Worm (Caenorhabditis elegans) whole organism, L2 larva: ENCODE measurements around the gene raga-1.
A peak's percentile ranks its signal among the peaks of the same experiment; 100 is the strongest.

Experiments
- C34F6.9 ChIP-seq: fragments of 150-350 bp; optimal IDR thresholded peaks from 2 replicates; lab custom pipeline; 2014; ENCODE audit warnings: missing biosample characterization, missing genetic modification characterization
- F13H6.1 ChIP-seq: sonication (generic microtip); optimal IDR thresholded peaks from 2 replicates; lab custom pipeline; 2016; ENCODE audit warnings: missing genetic modification characterization, missing compliant biosample characterization
- R02D3.7 ChIP-seq: fragments of 150-350 bp; optimal IDR thresholded peaks from 2 replicates; lab custom pipeline; 2014; ENCODE audit warnings: missing biosample characterization, missing genetic modification characterization
- Y55F3AM.14 ChIP-seq: fragments of 200-800 bp; sonication (Bioruptor generic); optimal IDR thresholded peaks from 2 replicates; lab custom pipeline; 2018; ENCODE audit warnings: mild to moderate bottlenecking, missing genetic modification characterization, missing compliant biosample characterization
- ZK546.5 ChIP-seq: sonication (generic microtip); optimal IDR thresholded peaks from 2 replicates; lab custom pipeline; 2017; ENCODE audit warnings: missing biosample characterization, missing genetic modification characterization
- aly-2 ChIP-seq: fragments of 150-350 bp; optimal IDR thresholded peaks from 2 replicates; lab custom pipeline; 2014; ENCODE audit warnings: missing biosample characterization, missing genetic modification characterization
- ama-1 ChIP-seq: fragments of 150-350 bp; optimal IDR thresholded peaks from 2 replicates; lab custom pipeline; 2018; ENCODE audit warnings: inconsistent platforms
- blmp-1 ChIP-seq: sonication (generic microtip); optimal IDR thresholded peaks from 2 replicates; lab custom pipeline; 2017; ENCODE audit warnings: missing genetic modification characterization, mild to moderate bottlenecking, missing compliant biosample characterization, antibody characterized with exemption, moderate library complexity; ENCODE audit not compliant: insufficient read depth
- ceh-16 ChIP-seq: fragments of 150-350 bp; optimal IDR thresholded peaks from 2 replicates; lab custom pipeline; 2014; ENCODE audit warnings: missing biosample characterization, missing genetic modification characterization
- ceh-82 ChIP-seq: fragments of 150-350 bp; optimal IDR thresholded peaks from 2 replicates; lab custom pipeline; 2014; ENCODE audit warnings: missing biosample characterization, missing genetic modification characterization
- crh-2 ChIP-seq: sonication (generic microtip); optimal IDR thresholded peaks from 2 replicates; lab custom pipeline; 2017; ENCODE audit warnings: missing biosample characterization, missing genetic modification characterization
- dmd-4 ChIP-seq: sonication (generic microtip); optimal IDR thresholded peaks from 2 replicates; lab custom pipeline; 2017; ENCODE audit warnings: missing biosample characterization, missing genetic modification characterization
- egl-27 ChIP-seq: sonication (generic microtip); optimal IDR thresholded peaks from 3 replicates; lab custom pipeline; 2017; ENCODE audit warnings: missing biosample characterization, missing genetic modification reagents, missing genetic modification characterization
- elt-1 ChIP-seq: fragments of 150-350 bp; optimal IDR thresholded peaks from 2 replicates; lab custom pipeline; 2014; ENCODE audit warnings: missing biosample characterization, missing genetic modification characterization
- fos-1 ChIP-seq: fragments of 150-350 bp; optimal IDR thresholded peaks from 2 replicates; lab custom pipeline; 2014; ENCODE audit warnings: missing biosample characterization, missing genetic modification characterization
- gmeb-1 ChIP-seq: fragments of 150-350 bp; optimal IDR thresholded peaks from 2 replicates; lab custom pipeline; 2014; ENCODE audit warnings: missing biosample characterization, missing genetic modification characterization
- lin-11 ChIP-seq: fragments of 150-350 bp; sonication (generic microtip); optimal IDR thresholded peaks from 2 replicates; lab custom pipeline; 2014; ENCODE audit warnings: missing biosample characterization, missing genetic modification characterization, inconsistent platforms, mixed read lengths
- lin-13 ChIP-seq: fragments of 150-350 bp; optimal IDR thresholded peaks from 2 replicates; lab custom pipeline; 2014; ENCODE audit warnings: missing biosample characterization, missing genetic modification reagents, missing genetic modification characterization
- lsy-2 ChIP-seq, 2 experiments: fragments of 150-350 bp in 1 of 2; sonication (generic microtip) in 1 of 2; optimal IDR thresholded peaks; 2 replicates each; lab custom pipeline; 2014 to 2017; ENCODE audit warnings: missing biosample characterization in 2 of 2, missing genetic modification characterization in 2 of 2
- mab-5 ChIP-seq: fragments of 150-350 bp; optimal IDR thresholded peaks from 2 replicates; lab custom pipeline; 2014; ENCODE audit warnings: missing biosample characterization, missing genetic modification characterization
- mbf-1 ChIP-seq: sonication (generic microtip); optimal IDR thresholded peaks from 2 replicates; lab custom pipeline; 2017; ENCODE audit warnings: missing biosample characterization, missing genetic modification characterization
- mdl-1 ChIP-seq, 2 experiments: fragments of 150-350 bp in 1 of 2; sonication (generic microtip) in 1 of 2; optimal IDR thresholded peaks; 2 replicates each; lab custom pipeline; 2017; ENCODE audit warnings: missing biosample characterization in 2 of 2, missing genetic modification characterization in 2 of 2
- nhr-10 ChIP-seq: sonication (generic microtip); optimal IDR thresholded peaks from 2 replicates; lab custom pipeline; 2017; ENCODE audit warnings: missing biosample characterization, missing genetic modification characterization
- nhr-11 ChIP-seq: fragments of 150-350 bp; optimal IDR thresholded peaks from 2 replicates; lab custom pipeline; 2014; ENCODE audit warnings: missing biosample characterization, missing genetic modification characterization
- nhr-12 ChIP-seq: fragments of 150-350 bp; optimal IDR thresholded peaks from 2 replicates; lab custom pipeline; 2014; ENCODE audit warnings: missing biosample characterization, missing genetic modification characterization
- nhr-129 ChIP-seq: fragments of 150-350 bp; optimal IDR thresholded peaks from 2 replicates; lab custom pipeline; 2014; ENCODE audit warnings: missing biosample characterization, missing genetic modification characterization
- nhr-21 ChIP-seq: fragments of 150-350 bp; optimal IDR thresholded peaks from 2 replicates; lab custom pipeline; 2014; ENCODE audit warnings: missing biosample characterization, missing genetic modification characterization
- nhr-237 ChIP-seq: fragments of 150-350 bp; optimal IDR thresholded peaks from 2 replicates; lab custom pipeline; 2014; ENCODE audit warnings: missing biosample characterization, missing genetic modification characterization
- nhr-25 ChIP-seq: fragments of 150-350 bp; sonication (generic microtip); optimal IDR thresholded peaks from 3 replicates; lab custom pipeline; 2014; ENCODE audit warnings: missing biosample characterization, missing genetic modification characterization
- nhr-77 ChIP-seq: fragments of 150-350 bp; optimal IDR thresholded peaks from 2 replicates; lab custom pipeline; 2014; ENCODE audit warnings: missing biosample characterization, missing genetic modification characterization
- peb-1 ChIP-seq: fragments of 150-350 bp; optimal IDR thresholded peaks from 2 replicates; lab custom pipeline; 2014; ENCODE audit warnings: missing biosample characterization, missing genetic modification characterization
- sem-4 ChIP-seq: fragments of 150-350 bp; optimal IDR thresholded peaks from 2 replicates; lab custom pipeline; 2014; ENCODE audit warnings: missing biosample characterization, missing genetic modification reagents, missing genetic modification characterization
- skn-1 ChIP-seq: sonication (generic microtip); optimal IDR thresholded peaks from 2 replicates; lab custom pipeline; 2017; ENCODE audit warnings: missing biosample characterization, missing genetic modification characterization
- sma-3 ChIP-seq: sonication (generic microtip); optimal IDR thresholded peaks from 2 replicates; lab custom pipeline; 2016; ENCODE audit warnings: missing genetic modification reagents, missing genetic modification characterization, missing compliant biosample characterization
- sma-9 ChIP-seq, 2 experiments: fragments of 150-350 bp in 1 of 2; sonication (generic microtip) in 1 of 2; optimal IDR thresholded peaks; 2 replicates each; lab custom pipeline; 2014 to 2016; ENCODE audit warnings: missing genetic modification characterization in 2 of 2, mild to moderate bottlenecking in 1 of 2, missing biosample characterization in 1 of 2, missing compliant biosample characterization in 1 of 2, missing genetic modification reagents in 1 of 2, moderate library complexity in 1 of 2
- snpc-4 ChIP-seq: fragments of 150-350 bp; optimal IDR thresholded peaks from 2 replicates; lab custom pipeline; 2014; ENCODE audit warnings: missing biosample characterization, missing genetic modification characterization
- unc-39 ChIP-seq: fragments of 150-350 bp; optimal IDR thresholded peaks from 2 replicates; lab custom pipeline; 2014; ENCODE audit warnings: missing biosample characterization, missing genetic modification characterization
- unc-55 ChIP-seq: fragments of 150-350 bp; sonication (generic microtip); optimal IDR thresholded peaks from 3 replicates; lab custom pipeline; 2014; ENCODE audit warnings: missing biosample characterization, missing genetic modification reagents, missing genetic modification characterization
- zag-1 ChIP-seq: fragments of 150-350 bp; optimal IDR thresholded peaks from 2 replicates; lab custom pipeline; 2014; ENCODE audit warnings: missing biosample characterization, missing genetic modification characterization
- ztf-1 ChIP-seq: fragments of 200-800 bp; sonication (Bioruptor generic); conservative IDR thresholded peaks from 2 replicates; pipeline ENCODE4 v1.3.6; 2022; ENCODE audit warnings: missing genetic modification characterization, missing compliant biosample characterization
- ztf-4 ChIP-seq: fragments of 150-350 bp; optimal IDR thresholded peaks from 2 replicates; lab custom pipeline; 2014; ENCODE audit warnings: missing biosample characterization, missing genetic modification characterization

raga-1 gene

DNA sequence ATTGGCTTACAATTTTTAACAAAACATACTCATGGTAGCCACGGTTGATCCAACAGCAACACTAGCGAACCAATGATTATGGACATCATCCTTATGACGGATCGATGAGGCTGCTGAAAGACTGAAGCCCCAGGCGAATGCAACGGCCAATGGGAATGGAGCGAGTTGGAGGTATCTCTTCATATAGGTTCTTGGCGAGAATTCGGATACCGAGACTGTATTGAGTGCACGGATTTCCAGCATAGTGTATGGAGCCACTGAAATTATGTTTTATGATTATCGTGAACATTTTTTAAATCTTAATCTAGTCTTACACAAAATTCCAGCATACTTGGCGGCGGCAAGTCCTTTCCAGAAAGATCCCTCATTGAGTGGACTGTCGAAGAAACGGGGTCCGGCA, 43.4 kb downstream of the raga-1 start:
- TF ChIP-seq blmp-1 (tag; lab: Kevin White, UChicago) (no peak), elt-1 (no peak), ztf-4 (no peak), nhr-129 (tag; lab: Kevin White, UChicago) (no peak), C34F6.9 (tag; lab: Kevin White, UChicago) (no peak), fos-1 (no peak), unc-39 (tag; lab: Kevin White, UChicago) (no peak), lin-13 (GFP tag; lab: Kevin White, UChicago) (no peak)

DNA sequence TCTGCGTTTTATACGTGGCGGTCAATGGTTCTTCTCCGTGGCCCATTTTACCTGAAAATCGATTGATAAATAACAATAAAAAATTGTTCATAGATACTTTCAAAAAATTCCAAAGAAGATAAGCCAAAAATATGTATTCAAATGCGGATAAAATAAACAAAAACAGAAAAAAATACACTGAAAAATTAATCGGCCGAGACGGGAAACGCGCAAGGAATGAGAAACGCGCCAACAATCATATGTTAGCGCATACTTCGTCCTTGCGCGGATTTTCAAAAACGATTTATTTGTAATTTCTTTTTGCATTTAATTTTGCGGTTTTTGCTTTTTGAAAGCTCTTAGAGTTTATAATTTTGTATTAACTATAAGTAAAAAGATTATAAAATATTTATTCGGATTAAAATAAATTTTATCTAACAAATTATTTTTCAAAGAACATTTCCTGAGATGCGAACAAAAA, 44.4 kb downstream of the raga-1 start, which contains the start of gene nduf-11:
Gene nduf-11, minus strand, starts transcription at position 51 of the 460 bp plus-strand sequence.
- TF ChIP-seq crh-2 (tag; lab: Kevin White, UChicago), result peak; percentile 89
- TF ChIP-seq ceh-82 (tag; lab: Kevin White, UChicago), result peak; percentile 13
- no peak for TF ChIP-seq peb-1 (tag; lab: Kevin White, UChicago)
- peak; percentile 99 for TF ChIP-seq gmeb-1
- TF ChIP-seq fos-1, result peak; percentile 59
- peak; percentile 72 for TF ChIP-seq mab-5
- TF ChIP-seq nhr-77 (tag; lab: Kevin White, UChicago), result no peak
- TF ChIP-seq Y55F3AM.14, result no peak
- TF ChIP-seq ztf-1 (GFP tag; lab: Robert Waterston, UW), result no peak
- TF ChIP-seq sem-4 (tag; lab: Kevin White, UChicago), result peak; percentile 77
- TF ChIP-seq F13H6.1, result peak; percentile 81
- peak; percentile 65 for TF ChIP-seq ama-1 (lab: Kevin White, UChicago)
- no peak for TF ChIP-seq nhr-11 (tag; lab: Kevin White, UChicago)
- peak; percentile 5 for TF ChIP-seq zag-1
- TF ChIP-seq unc-55 (GFP tag; lab: Kevin White, UChicago), result peak; percentile 95
- TF ChIP-seq unc-39 (tag; lab: Kevin White, UChicago), result no peak
- TF ChIP-seq ceh-16 (tag; lab: Kevin White, UChicago), result no peak
- TF ChIP-seq nhr-129 (tag; lab: Kevin White, UChicago), result peak; percentile 69
- peak; percentile 4 for TF ChIP-seq egl-27
- peak; percentile 65 for TF ChIP-seq ztf-4
- TF ChIP-seq nhr-12 (tag; lab: Kevin White, UChicago), result no peak
- no peak for TF ChIP-seq blmp-1 (tag; lab: Kevin White, UChicago)
- peak; percentile 71 for TF ChIP-seq snpc-4 (tag; lab: Kevin White, UChicago)
- peak; percentile 92 for TF ChIP-seq nhr-25 (tag; lab: Kevin White, UChicago)
- peak; percentile 55 for TF ChIP-seq nhr-237 (tag; lab: Kevin White, UChicago)
- TF ChIP-seq ZK546.5, result peak; percentile 10
- TF ChIP-seq sma-9 (GFP tag; optimal IDR thresholded peaks at IDR 0.05; lab: Kevin White, UChicago), result peak; percentile 91
- no peak for TF ChIP-seq sma-9 (tag; optimal IDR thresholded peaks at IDR 0.05; lab: Kevin White, UChicago)
- TF ChIP-seq sma-3, result peak; percentile 84
- peak in 1 of 2 experiments; percentile 7 for TF ChIP-seq mdl-1 (tag; optimal IDR thresholded peaks at IDR 0.05; lab: Kevin White, UChicago)
- TF ChIP-seq dmd-4 (tag; lab: Kevin White, UChicago), result no peak
- peak; percentile 57 for TF ChIP-seq R02D3.7 (tag; lab: Kevin White, UChicago)
- peak; percentile 88 to 94 for TF ChIP-seq lsy-2 (tag; optimal IDR thresholded peaks at IDR 0.05; lab: Kevin White, UChicago)
- peak; percentile 58 for TF ChIP-seq nhr-10 (tag; lab: Kevin White, UChicago)
- TF ChIP-seq lin-11, result peak; percentile 67
- peak; percentile 33 for TF ChIP-seq skn-1 (tag; lab: Kevin White, UChicago)
- TF ChIP-seq mbf-1 (tag; lab: Kevin White, UChicago), result no peak
- TF ChIP-seq lin-13 (GFP tag; lab: Kevin White, UChicago), result peak; percentile 85
- TF ChIP-seq aly-2 (tag; lab: Kevin White, UChicago), result no peak
- TF ChIP-seq nhr-21, result peak; percentile 75
- TF ChIP-seq C34F6.9 (tag; lab: Kevin White, UChicago), result peak; percentile 90
